Worm (Caenorhabditis elegans) whole organism, young adult: Measurements from ENCODE around the gene W02B8.1.

Experiments
- B0261.1 ChIP-seq: sonication (generic microtip); optimal IDR thresholded peaks from 2 replicates; lab custom pipeline; 2016; ENCODE audit warnings: mild to moderate bottlenecking, missing genetic modification characterization, moderate library complexity, missing compliant biosample characterization
- D2030.7 ChIP-seq: fragments of 200-800 bp; sonication (Bioruptor generic); IDR thresholded peaks from 2 replicates; pipeline ENCODE4 v1.3.6; 2022; ENCODE audit warnings: missing genetic modification reagents, missing genetic modification characterization, missing compliant biosample characterization
- F33H1.4 ChIP-seq: fragments of 200-800 bp; sonication (Bioruptor generic); IDR thresholded peaks from 2 replicates; pipeline ENCODE4 v1.3.6; 2022; ENCODE audit warnings: missing genetic modification reagents, missing genetic modification characterization, missing compliant biosample characterization
- F37B4.10 ChIP-seq: fragments of 200-800 bp; sonication (Bioruptor generic); IDR thresholded peaks from 2 replicates; pipeline ENCODE4 v1.3.6; 2022; ENCODE audit warnings: missing genetic modification characterization, missing compliant biosample characterization
- F52B5.7 ChIP-seq: sonication (generic microtip); optimal IDR thresholded peaks from 2 replicates; lab custom pipeline; 2016; ENCODE audit warnings: mild to moderate bottlenecking, missing genetic modification characterization, missing compliant biosample characterization
- F57A8.1 ChIP-seq: fragments of 200-800 bp; sonication (Bioruptor generic); optimal IDR thresholded peaks from 2 replicates; lab custom pipeline; 2018; ENCODE audit warnings: mild to moderate bottlenecking, missing genetic modification characterization, moderate library complexity, missing compliant biosample characterization
- T07F8.4 ChIP-seq: sonication (generic microtip); optimal IDR thresholded peaks from 2 replicates; lab custom pipeline; 2016; ENCODE audit warnings: mild to moderate bottlenecking, missing genetic modification characterization, moderate library complexity, missing compliant biosample characterization
- T26A5.8 ChIP-seq: sonication (generic microtip); optimal IDR thresholded peaks from 2 replicates; lab custom pipeline; 2016; ENCODE audit warnings: missing genetic modification characterization, missing compliant biosample characterization
- Y67H2A.10 ChIP-seq: fragments of 200-800 bp; sonication (Bioruptor generic); conservative IDR thresholded peaks from 2 replicates; pipeline ENCODE4 v1.3.6; 2022; ENCODE audit warnings: missing genetic modification reagents, missing genetic modification characterization, missing compliant biosample characterization
- Y95B8A.8 ChIP-seq: fragments of 200-800 bp; sonication (Bioruptor generic); IDR thresholded peaks from 2 replicates; pipeline ENCODE4 v1.3.6; 2022; ENCODE audit warnings: missing genetic modification reagents, missing genetic modification characterization, missing compliant biosample characterization
- ZK185.1 ChIP-seq: sonication (generic microtip); optimal IDR thresholded peaks from 2 replicates; lab custom pipeline; 2016; ENCODE audit warnings: mild to moderate bottlenecking, missing genetic modification characterization, missing compliant biosample characterization; ENCODE audit not compliant: poor library complexity, severe bottlenecking
- akir-1 ChIP-seq: fragments of 200-800 bp; sonication (Bioruptor generic); optimal IDR thresholded peaks from 2 replicates; lab custom pipeline; 2018; ENCODE audit warnings: mild to moderate bottlenecking, missing genetic modification characterization, moderate library complexity, missing compliant biosample characterization
- ama-1 ChIP-seq, 3 experiments: fragments of 150-350 bp in 1 of 3; sonication (generic microtip) in 2 of 3; optimal IDR thresholded peaks; 2 replicates each; lab custom pipeline; 2014 to 2018; ENCODE audit warnings: missing biosample characterization in 2 of 3, missing genetic modification characterization in 2 of 3, missing genetic modification reagents in 2 of 3
- cebp-2 ChIP-seq: fragments of 200-800 bp; sonication (Bioruptor generic); IDR thresholded peaks from 2 replicates; pipeline ENCODE4 v1.3.6; 2022; ENCODE audit warnings: missing genetic modification characterization, missing compliant biosample characterization
- ceh-40 ChIP-seq: fragments of 200-800 bp; sonication (Bioruptor generic); IDR thresholded peaks from 2 replicates; pipeline ENCODE4 v1.3.6; 2022; ENCODE audit warnings: missing genetic modification characterization, missing compliant biosample characterization
- ceh-58 ChIP-seq: fragments of 200-800 bp; sonication (Bioruptor generic); IDR thresholded peaks from 2 replicates; pipeline ENCODE4 v1.3.6; 2022; ENCODE audit warnings: missing genetic modification characterization, missing compliant biosample characterization
- dox-1 ChIP-seq: fragments of 200-800 bp; sonication (Bioruptor generic); IDR thresholded peaks from 2 replicates; pipeline ENCODE4 v1.3.6; 2022; ENCODE audit warnings: missing genetic modification reagents, missing genetic modification characterization, missing compliant biosample characterization
- dpl-1 ChIP-seq: fragments of 150-350 bp; optimal IDR thresholded peaks from 2 replicates; lab custom pipeline; 2014; ENCODE audit warnings: missing biosample characterization, missing genetic modification reagents, missing genetic modification characterization
- egl-18 ChIP-seq: fragments of 200-800 bp; sonication (Bioruptor generic); IDR thresholded peaks from 2 replicates; pipeline ENCODE4 v1.3.6; 2022; ENCODE audit warnings: missing genetic modification reagents, missing genetic modification characterization, missing compliant biosample characterization
- egrh-3 ChIP-seq: fragments of 200-800 bp; sonication (Bioruptor generic); IDR thresholded peaks from 2 replicates; pipeline ENCODE4 v1.3.6; 2022; ENCODE audit warnings: missing genetic modification reagents, missing genetic modification characterization, missing compliant biosample characterization
- ekl-4 ChIP-seq: fragments of 200-800 bp; sonication (Bioruptor generic); IDR thresholded peaks from 2 replicates; pipeline ENCODE4 v1.3.6; 2022; ENCODE audit warnings: missing genetic modification reagents, missing genetic modification characterization, missing compliant biosample characterization
- him-1 ChIP-seq: sonication (generic microtip); optimal IDR thresholded peaks from 2 replicates; lab custom pipeline; 2016; ENCODE audit warnings: missing genotype, missing genetic modification reagents, missing genetic modification characterization, missing compliant biosample characterization
- hlh-12 ChIP-seq: sonication (generic microtip); optimal IDR thresholded peaks from 2 replicates; lab custom pipeline; 2016; ENCODE audit warnings: missing genetic modification characterization, missing compliant biosample characterization
- hrde-1 ChIP-seq: sonication (generic microtip); optimal IDR thresholded peaks from 2 replicates; lab custom pipeline; 2016; ENCODE audit warnings: missing genetic modification characterization, mild to moderate bottlenecking, missing compliant biosample characterization, moderate library complexity, missing genotype, missing genetic modification reagents, borderline replicate concordance
- let-607 ChIP-seq, 2 experiments: fragments of 200-800 bp in 1 of 2; sonication (Bioruptor generic) in 1 of 2; sonication (generic microtip) in 1 of 2; optimal IDR thresholded peaks; 2 replicates each; lab custom pipeline; 2016 to 2018; ENCODE audit warnings: mild to moderate bottlenecking in 2 of 2, missing compliant biosample characterization in 2 of 2, missing genetic modification characterization in 2 of 2, moderate library complexity in 2 of 2, missing genotype in 1 of 2
- lin-26 ChIP-seq: fragments of 200-800 bp; sonication (Bioruptor generic); IDR thresholded peaks from 2 replicates; pipeline ENCODE4 v1.3.6; 2022; ENCODE audit warnings: missing genetic modification reagents, missing genetic modification characterization, missing compliant biosample characterization
- lin-54 ChIP-seq: fragments of 200-800 bp; sonication (Bioruptor generic); optimal IDR thresholded peaks from 2 replicates; lab custom pipeline; 2018; ENCODE audit warnings: mild to moderate bottlenecking, missing genetic modification characterization, missing compliant biosample characterization
- lsl-1 ChIP-seq: fragments of 200-800 bp; sonication (Bioruptor generic); optimal IDR thresholded peaks from 2 replicates; lab custom pipeline; 2018; ENCODE audit warnings: mild to moderate bottlenecking, missing genetic modification characterization, moderate library complexity, missing compliant biosample characterization
- lsy-27 ChIP-seq: sonication (generic microtip); optimal IDR thresholded peaks from 2 replicates; lab custom pipeline; 2017; ENCODE audit warnings: missing genetic modification characterization, mild to moderate bottlenecking, missing compliant biosample characterization, antibody characterized with exemption, missing genotype, borderline replicate concordance; ENCODE audit not compliant: insufficient read depth
- madf-10 ChIP-seq: sonication (generic microtip); optimal IDR thresholded peaks from 2 replicates; lab custom pipeline; 2016; ENCODE audit warnings: mild to moderate bottlenecking, missing genetic modification characterization, missing compliant biosample characterization
- mes-4 ChIP-seq: sonication (generic microtip); optimal IDR thresholded peaks from 2 replicates; lab custom pipeline; 2016; ENCODE audit warnings: missing genotype, missing genetic modification characterization, missing compliant biosample characterization
- nfya-2 ChIP-seq: fragments of 200-800 bp; sonication (Bioruptor generic); IDR thresholded peaks from 2 replicates; pipeline ENCODE4 v1.3.6; 2022; ENCODE audit warnings: missing genetic modification reagents, missing genetic modification characterization, missing compliant biosample characterization
- nfyb-1 ChIP-seq: fragments of 200-800 bp; sonication (Bioruptor generic); IDR thresholded peaks from 2 replicates; pipeline ENCODE4 v1.3.6; 2022; ENCODE audit warnings: missing genetic modification reagents, missing genetic modification characterization, missing compliant biosample characterization
- nhr-90 ChIP-seq: sonication (generic microtip); optimal IDR thresholded peaks from 2 replicates; lab custom pipeline; 2016; ENCODE audit warnings: missing genotype, mild to moderate bottlenecking, missing genetic modification characterization, missing compliant biosample characterization
- pbrm-1 ChIP-seq: fragments of 200-800 bp; sonication (Bioruptor generic); IDR thresholded peaks from 2 replicates; pipeline ENCODE4 v1.3.6; 2022; ENCODE audit warnings: missing genetic modification reagents, missing genetic modification characterization, missing compliant biosample characterization
- pha-4 ChIP-seq: fragments of 150-350 bp; sonication (generic microtip); optimal IDR thresholded peaks from 2 replicates; lab custom pipeline; 2014; ENCODE audit warnings: missing biosample characterization, missing genetic modification reagents, missing genetic modification characterization
- sdz-38 ChIP-seq: sonication (generic microtip); optimal IDR thresholded peaks from 2 replicates; lab custom pipeline; 2016; ENCODE audit warnings: missing genotype, missing genetic modification characterization, missing compliant biosample characterization
- sea-2 ChIP-seq: fragments of 200-800 bp; sonication (Bioruptor generic); IDR thresholded peaks from 2 replicates; pipeline ENCODE4 v1.3.6; 2022; ENCODE audit warnings: missing genetic modification characterization, missing compliant biosample characterization
- snpc-1.1 ChIP-seq: sonication (generic microtip); optimal IDR thresholded peaks from 2 replicates; lab custom pipeline; 2017; ENCODE audit warnings: missing genetic modification characterization, mild to moderate bottlenecking, missing compliant biosample characterization, antibody characterized with exemption, moderate library complexity, missing genotype, missing genetic modification reagents; ENCODE audit not compliant: insufficient read depth
- snpc-4 ChIP-seq, 5 experiments: fragments of 150-350 bp in 1 of 5; sonication (generic microtip) in 4 of 5; optimal IDR thresholded peaks; 2 replicates each; lab custom pipeline; 2014 to 2018; ENCODE audit warnings: missing genetic modification characterization in 5 of 5, missing biosample characterization in 3 of 5, antibody characterized with exemption in 2 of 5, mild to moderate bottlenecking in 2 of 5, missing compliant biosample characterization in 2 of 5, missing genotype in 2 of 5, moderate library complexity in 2 of 5, missing genetic modification reagents in 1 of 5
- sptf-2 ChIP-seq: fragments of 200-800 bp; sonication (Bioruptor generic); optimal IDR thresholded peaks from 2 replicates; lab custom pipeline; 2018; ENCODE audit warnings: mild to moderate bottlenecking, missing genetic modification characterization, missing compliant biosample characterization
- tbx-9 ChIP-seq: sonication (generic microtip); optimal IDR thresholded peaks from 2 replicates; lab custom pipeline; 2016; ENCODE audit warnings: borderline replicate concordance, missing genetic modification characterization, inconsistent platforms, missing compliant biosample characterization
- tlf-1 ChIP-seq: fragments of 200-800 bp; sonication (Bioruptor generic); optimal IDR thresholded peaks from 2 replicates; lab custom pipeline; 2018; ENCODE audit warnings: mild to moderate bottlenecking, missing genetic modification characterization, missing compliant biosample characterization
- ztf-25 ChIP-seq: fragments of 200-800 bp; sonication (Bioruptor generic); IDR thresholded peaks from 2 replicates; pipeline ENCODE4 v1.3.6; 2022; ENCODE audit warnings: missing genetic modification reagents, missing genetic modification characterization, missing compliant biosample characterization
- ztf-26 ChIP-seq: sonication (generic microtip); optimal IDR thresholded peaks from 2 replicates; lab custom pipeline; 2017; ENCODE audit warnings: missing genetic modification characterization, missing compliant biosample characterization
- ztf-3 ChIP-seq: fragments of 200-800 bp; sonication (Bioruptor generic); optimal IDR thresholded peaks from 2 replicates; lab custom pipeline; 2018; ENCODE audit warnings: mild to moderate bottlenecking, missing genetic modification characterization, missing compliant biosample characterization

Gene W02B8.1

DNA sequence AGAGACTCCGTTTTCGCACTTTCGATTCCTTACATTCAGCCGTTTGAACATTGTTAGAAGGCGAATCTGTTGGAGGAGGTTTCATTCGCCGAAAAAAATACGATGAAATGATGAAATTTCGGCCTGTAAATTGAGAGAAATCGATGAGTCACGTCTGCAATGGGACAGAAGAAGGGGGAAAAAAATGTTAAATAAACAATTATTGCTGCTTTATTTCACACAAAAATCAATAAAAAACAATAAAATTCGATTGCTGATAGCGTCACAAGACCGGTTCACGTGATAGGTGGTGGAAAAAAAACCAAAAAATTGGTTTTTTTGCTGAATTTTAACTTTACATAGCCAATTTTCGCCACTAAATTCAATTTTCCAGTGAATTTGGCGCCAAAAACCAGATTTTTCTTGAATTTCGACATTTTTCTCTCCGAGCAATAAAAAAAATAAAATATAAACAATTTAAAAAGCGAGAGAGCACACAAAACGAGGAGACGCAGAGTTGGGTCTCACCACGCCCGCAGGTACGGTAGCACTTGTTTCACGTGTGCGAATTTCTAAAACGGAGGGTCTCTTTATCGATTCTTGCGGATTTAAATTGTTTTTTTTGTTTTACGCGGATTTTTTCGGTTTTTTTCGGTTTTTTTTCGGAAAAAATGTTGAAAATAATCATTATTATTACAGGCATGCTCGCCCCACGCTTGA is 29.6 kb downstream of the W02B8.1 start, which contains the start of the genes cup-14 and ndub-8:
TSS of gene cup-14 (minus strand) at position 51 of the 699 bp plus-strand sequence.
TSS of gene ndub-8 (plus strand) at position 679 of the 699 bp plus-strand sequence.
- TF ChIP-seq ztf-25 (GFP tag; lab: Robert Waterston, UW) (no peak), pha-4 (peak; percentile 75), hrde-1 (tag; lab: Kevin White, UChicago) (no peak), ztf-26 (tag; lab: Kevin White, UChicago) (peak; percentile 41), cebp-2 (GFP tag; lab: Robert Waterston, UW) (no peak), nfya-2 (no peak), sptf-2 (GFP tag; lab: Kevin White, UChicago) (no peak), tbx-9 (tag; lab: Kevin White, UChicago) (no peak), him-1 (tag; lab: Kevin White, UChicago) (peak; percentile 6), let-607 (tag; optimal IDR thresholded peaks at IDR 0.05; lab: Kevin White, UChicago) (peak in 1 of 2 experiments; percentile 23), ztf-3 (GFP tag; lab: Kevin White, UChicago) (no peak), dpl-1 (peak; percentile 73), egrh-3 (0 out of 2 replicates have a peak, but pooled peaks have one; percentile 6), ekl-4 (GFP tag; lab: Robert Waterston, UW) (peak; percentile 88), F57A8.1 (no peak), nhr-90 (tag; lab: Kevin White, UChicago) (no peak), lsl-1 (GFP tag; lab: Kevin White, UChicago) (peak; percentile 99), sea-2 (GFP tag; lab: Robert Waterston, UW) (no peak), akir-1 (GFP tag; lab: Kevin White, UChicago) (no peak), ama-1 (optimal IDR thresholded peaks at IDR 0.05; lab: Kevin White, UChicago) (no peak), ama-1 (GFP tag; optimal IDR thresholded peaks at IDR 0.05; lab: Kevin White, UChicago) (no peak), D2030.7 (GFP tag; lab: Robert Waterston, UW) (peak; percentile 93), nfyb-1 (GFP tag; lab: Robert Waterston, UW) (peak; percentile 78), Y67H2A.10 (GFP tag; lab: Robert Waterston, UW) (peak; percentile 68), lin-54 (GFP tag; lab: Kevin White, UChicago) (peak; percentile 85), lsy-27 (no peak), F37B4.10 (GFP tag; lab: Robert Waterston, UW) (no peak), pbrm-1 (GFP tag; lab: Robert Waterston, UW) (peak; percentile 84), hlh-12 (tag; lab: Kevin White, UChicago) (no peak), Y95B8A.8 (peak; percentile 87; the same call in 1 of the 2 replicates), egl-18 (no peak), sdz-38 (tag; lab: Kevin White, UChicago) (no peak), madf-10 (tag; lab: Kevin White, UChicago) (no peak), mes-4 (tag; lab: Kevin White, UChicago) (no peak), ZK185.1 (tag; lab: Kevin White, UChicago) (no peak), T07F8.4 (tag; lab: Kevin White, UChicago) (no peak), tlf-1 (GFP tag; lab: Kevin White, UChicago) (peak; percentile 83), snpc-1.1 (tag; lab: Kevin White, UChicago) (peak; percentile 78), snpc-4 (GFP tag; optimal IDR thresholded peaks at IDR 0.05; lab: Kevin White, UChicago) (peak; percentile 63), snpc-4 (tag; optimal IDR thresholded peaks at IDR 0.05; lab: Kevin White, UChicago) (peak; percentile 39 to 84 (median 78)), T26A5.8 (no peak), B0261.1 (no peak), F52B5.7 (tag; lab: Kevin White, UChicago) (no peak), ceh-40 (GFP tag; lab: Robert Waterston, UW) (no peak), F33H1.4 (peak; percentile 99), lin-26 (no peak), ceh-58 (no peak), dox-1 (GFP tag; lab: Robert Waterston, UW) (no peak; the same call in 1 of the 2 replicates)
